Worm (Caenorhabditis elegans): Measurements from ENCODE around the gene F32D8.7.
A peak's percentile ranks its signal among the peaks of the same experiment; 100 is the strongest.

The F32D8.7 gene

DNA sequence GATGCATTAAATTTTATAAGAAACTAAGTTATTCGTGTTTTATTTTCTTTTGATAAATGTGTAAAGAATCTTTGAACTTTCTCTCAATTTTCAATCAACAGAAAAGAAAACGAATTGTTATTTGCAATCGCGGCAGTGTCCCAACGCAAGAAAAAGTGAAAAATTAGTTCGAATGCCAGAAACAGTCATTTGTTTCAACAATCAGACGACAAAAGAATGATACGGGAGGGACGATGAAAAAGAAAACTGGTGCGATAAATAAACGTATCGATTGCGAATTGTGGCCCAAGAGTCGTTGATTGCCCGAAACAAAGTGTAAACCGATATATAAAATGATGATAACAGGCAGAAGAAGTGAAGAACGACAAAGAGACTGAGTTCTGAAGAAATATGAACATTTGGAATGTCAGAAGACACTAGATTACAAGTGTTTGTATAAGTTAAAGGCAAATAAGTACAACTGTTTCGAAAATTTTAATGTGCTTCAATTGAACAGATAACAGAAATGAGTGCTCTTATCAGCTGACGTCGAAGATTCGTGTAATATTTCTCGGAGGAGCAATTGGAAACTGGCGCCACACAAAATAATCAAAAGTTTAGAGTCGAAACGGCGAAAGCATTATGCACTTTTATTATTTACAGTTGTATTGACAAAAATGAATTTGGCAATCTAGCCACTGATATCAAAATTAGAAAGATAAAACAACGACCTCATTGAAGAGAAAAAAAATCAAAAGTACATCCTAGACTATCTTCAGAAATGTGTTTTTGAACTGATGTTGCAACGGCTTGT, 20.2 kb upstream of the F32D8.7 start:
- TF ChIP-seq fos-1 (tag; optimal IDR thresholded peaks at IDR 0.05): peak; percentile 2
- TF ChIP-seq elt-2 (tag; optimal IDR thresholded peaks at IDR 0.05): peak; percentile 90
- TF ChIP-seq nhr-20 (tag; optimal IDR thresholded peaks at IDR 0.05): peak; percentile 51
- TF ChIP-seq nhr-85 (tag): peak; percentile 73
- TF ChIP-seq elt-3 (tag; optimal IDR thresholded peaks at IDR 0.05): peak in 1 of 6 experiments; percentile 57
- TF ChIP-seq blmp-1 (tag; optimal IDR thresholded peaks at IDR 0.05): peak; percentile 96
- TF ChIP-seq lsy-2 (tag; optimal IDR thresholded peaks at IDR 0.05): peak in 1 of 2 experiments; percentile 0
- TF ChIP-seq lin-14 (GFP tag; optimal IDR thresholded peaks at IDR 0.05): peak; percentile 39
- TF ChIP-seq nhr-12 (tag; optimal IDR thresholded peaks at IDR 0.05): no peak
- TF ChIP-seq mep-1 (tag; optimal IDR thresholded peaks at IDR 0.05): no peak
- no peak for TF ChIP-seq grh-1 (GFP tag; IDR thresholded peaks at IDR 0.05)
- peak in 1 of 2 experiments; percentile 32 for TF ChIP-seq mdl-1 (tag; optimal IDR thresholded peaks at IDR 0.05)

DNA sequence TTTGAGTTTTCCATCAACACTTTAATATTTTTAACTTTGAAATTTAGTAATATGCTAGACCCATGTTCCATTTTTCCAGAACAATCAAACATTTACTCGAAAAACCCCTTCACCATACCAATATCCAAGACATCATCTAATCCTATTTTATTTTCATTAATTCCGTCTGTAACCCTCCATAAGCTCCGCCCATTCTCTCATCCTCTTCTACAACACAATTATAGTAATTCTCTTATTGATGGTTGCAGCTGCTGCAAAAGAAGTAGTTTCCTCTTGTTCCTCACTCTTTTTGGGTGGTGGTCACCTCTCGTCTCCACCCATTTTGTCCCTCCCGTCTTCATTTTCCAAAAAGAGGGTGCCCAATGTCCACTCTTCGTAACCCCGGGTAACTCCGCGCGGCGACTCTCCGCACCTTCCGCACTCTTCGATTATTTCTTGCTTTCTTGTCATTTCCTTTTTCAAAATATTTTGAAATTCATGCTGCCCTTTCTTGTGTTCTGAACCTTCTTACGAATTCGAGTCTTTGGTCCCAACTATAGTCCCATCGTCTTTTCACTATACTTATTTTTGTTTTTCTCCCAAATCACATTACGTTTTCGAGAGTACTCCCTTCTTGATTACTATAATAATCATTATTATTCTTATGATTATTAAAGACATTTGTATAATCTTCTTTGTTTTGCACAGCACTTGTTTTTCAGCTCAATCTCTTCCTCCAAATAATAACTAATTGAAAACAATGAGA, 17.9 kb upstream of the F32D8.7 start, which contains the start of gene F32D8.1:
Gene F32D8.1, plus strand, starts transcription at position 695 of the 745 bp plus-strand sequence.
- TF ChIP-seq lin-35 (GFP tag; optimal IDR thresholded peaks at IDR 0.05): no peak
- no peak for TF ChIP-seq nhr-76 (tag; optimal IDR thresholded peaks at IDR 0.05)
- no peak for TF ChIP-seq nhr-47 (tag; optimal IDR thresholded peaks at IDR 0.05)
- TF ChIP-seq efl-1 (optimal IDR thresholded peaks at IDR 0.05): no peak
- no peak for TF ChIP-seq efl-1 (GFP tag; optimal IDR thresholded peaks at IDR 0.05 in 1 of 2)
- TF ChIP-seq ceh-82 (tag; optimal IDR thresholded peaks at IDR 0.05): no peak
- TF ChIP-seq lin-14 (GFP tag; optimal IDR thresholded peaks at IDR 0.05): peak; percentile 2
- TF ChIP-seq unc-62 (GFP tag; optimal IDR thresholded peaks at IDR 0.05): no peak
- TF ChIP-seq aly-2 (tag; optimal IDR thresholded peaks at IDR 0.05): no peak

DNA sequence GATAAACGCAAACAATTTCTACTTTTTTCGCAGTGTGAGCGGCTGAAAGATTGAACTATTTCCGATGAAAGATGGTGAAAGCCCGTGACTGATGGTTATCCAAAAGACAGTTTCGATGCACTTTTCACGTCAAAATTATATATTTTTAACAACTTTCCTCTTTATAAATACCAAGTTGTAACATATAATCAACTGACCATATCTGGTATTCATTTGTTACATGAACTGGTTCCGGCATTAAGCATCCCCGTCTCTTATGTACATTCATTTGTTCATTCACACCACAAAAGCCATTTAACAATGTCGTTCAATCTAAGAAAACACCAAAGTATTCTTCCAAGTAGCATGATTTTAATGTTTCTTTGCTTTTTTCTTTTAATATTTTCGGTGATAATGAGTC, 14.8 kb upstream of the F32D8.7 start, which contains the start of gene F32D8.2:
Gene F32D8.2, plus strand, starts transcription at position 301 of the 400 bp plus-strand sequence.
- no peak for TF ChIP-seq rnt-1 (tag; optimal IDR thresholded peaks at IDR 0.05)
- TF ChIP-seq tlp-1 (tag; optimal IDR thresholded peaks at IDR 0.05): no peak
- TF ChIP-seq Y116A8C.19 (tag; optimal IDR thresholded peaks at IDR 0.05; ENCODE audit: borderline replicate concordance): no peak
- TF ChIP-seq unc-130 (tag; optimal IDR thresholded peaks at IDR 0.05): no peak
- no peak for TF ChIP-seq grh-1 (GFP tag; IDR thresholded peaks at IDR 0.05)
- TF ChIP-seq nhr-20 (tag; optimal IDR thresholded peaks at IDR 0.05): no peak
- no peak for TF ChIP-seq efl-3 (GFP tag; optimal IDR thresholded peaks at IDR 0.05)
- TF ChIP-seq ztf-4 (tag; optimal IDR thresholded peaks at IDR 0.05): no peak
- no peak for TF ChIP-seq nhr-28 (tag; optimal IDR thresholded peaks at IDR 0.05)
- TF ChIP-seq hlh-4 (tag; optimal IDR thresholded peaks at IDR 0.05): no peak
- TF ChIP-seq elt-2 (tag; optimal IDR thresholded peaks at IDR 0.05): no peak
- no peak for TF ChIP-seq fkh-8 (tag; optimal IDR thresholded peaks at IDR 0.05)
- TF ChIP-seq aly-2 (tag; optimal IDR thresholded peaks at IDR 0.05): no peak
- no peak for TF ChIP-seq jun-1 (tag; optimal IDR thresholded peaks at IDR 0.05)
- no peak for TF ChIP-seq ztf-11 (tag; optimal IDR thresholded peaks at IDR 0.05)
- TF ChIP-seq lir-3 (tag; optimal IDR thresholded peaks at IDR 0.05; ENCODE audit: poor library complexity): no peak
- TF ChIP-seq ceh-90 (tag; optimal IDR thresholded peaks at IDR 0.05): no peak
- TF ChIP-seq nhr-237 (tag; optimal IDR thresholded peaks at IDR 0.05): no peak
- TF ChIP-seq zip-4 (GFP tag; optimal IDR thresholded peaks at IDR 0.05): no peak
- no peak for TF ChIP-seq pag-3 (tag; optimal IDR thresholded peaks at IDR 0.05; ENCODE audit: borderline replicate concordance, insufficient read depth)
